Fruit fly (Drosophila melanogaster): Measurements from ENCODE around the gene cact.

cact gene

DNA sequence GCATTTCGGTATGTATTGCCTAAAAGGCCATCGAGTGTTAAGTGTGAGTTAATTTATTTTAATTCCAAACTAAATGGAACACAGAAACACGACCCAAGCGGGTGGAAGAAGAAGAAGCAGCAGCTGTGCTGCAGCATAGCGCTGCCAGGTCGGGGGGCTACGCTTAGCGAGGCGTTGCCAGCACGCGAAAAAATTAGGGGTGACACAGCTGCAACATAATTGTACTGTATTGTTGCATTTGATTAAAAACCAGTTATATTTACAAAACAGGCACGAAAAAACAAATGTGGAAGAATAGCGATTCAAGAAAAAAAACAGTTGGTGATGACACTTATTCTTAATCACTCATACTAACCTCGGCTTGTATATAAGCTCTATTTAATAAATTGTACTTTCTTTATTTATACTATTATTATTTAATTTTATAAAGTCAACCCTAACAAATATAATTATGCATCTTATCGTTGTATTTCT, 24.2 kb upstream of the cact start (continued):
- peak; percentile 70 for TF ChIP-seq CG31224 (GFP tag; IDR thresholded peaks at IDR 0.05)
- TF ChIP-seq Max (GFP tag; optimal IDR thresholded peaks at IDR 0.05) = peak; percentile 63
- TF ChIP-seq Lhr (GFP tag; optimal IDR thresholded peaks at IDR 0.05) = no peak
- no peak for TF ChIP-seq CG7745 (tag; optimal IDR thresholded peaks at IDR 0.05)
- peak; percentile 68 for TF ChIP-seq CG2712 (tag; optimal IDR thresholded peaks at IDR 0.05)
- TF ChIP-seq Bdp1 (GFP tag; optimal IDR thresholded peaks at IDR 0.05) = no peak
- TF ChIP-seq amos (GFP tag; IDR thresholded peaks at IDR 0.05; ENCODE audit: partially characterized antibody) = peak; percentile 72
- peak; percentile 14 to 61 for TF ChIP-seq Pdp1 (GFP tag; optimal IDR thresholded peaks at IDR 0.05)
- TF ChIP-seq Hr39 (optimal IDR thresholded peaks at IDR 0.05) = no peak
- peak; percentile 71 for TF ChIP-seq CG7786 (GFP tag; optimal IDR thresholded peaks at IDR 0.05)
- peak; percentile 30 for TF ChIP-seq Usf (GFP tag; optimal IDR thresholded peaks at IDR 0.05)
- TF ChIP-seq gsb (GFP tag; IDR thresholded peaks at IDR 0.05) = peak; percentile 49
- peak; percentile 78; the same call in 2 of the 4 replicates for TF ChIP-seq Gug (GFP tag; IDR thresholded peaks at IDR 0.05)
- TF ChIP-seq emc (GFP tag; optimal IDR thresholded peaks at IDR 0.05) = no peak
- TF ChIP-seq Optix (GFP tag; IDR thresholded peaks at IDR 0.05) = peak; percentile 74
- 0 out of 3 replicates have a peak, but pooled peaks have one; percentile 55 for TF ChIP-seq hb (GFP tag; IDR thresholded peaks at IDR 0.05; ENCODE audit: partially characterized antibody)
- peak; percentile 71; the same call in 1 of the 2 replicates for TF ChIP-seq CG6272 (GFP tag; IDR thresholded peaks at IDR 0.05)
- TF ChIP-seq CG6654 (GFP tag; optimal IDR thresholded peaks at IDR 0.05) = peak; percentile 15
- peak; percentile 44 for TF ChIP-seq CG12769 (tag; optimal IDR thresholded peaks at IDR 0.05)
- TF ChIP-seq Trl (optimal IDR thresholded peaks at IDR 0.05) = no peak
- peak; percentile 50 for TF ChIP-seq Trl (GFP tag; optimal IDR thresholded peaks at IDR 0.05)
- TF ChIP-seq CG6689 (GFP tag; IDR thresholded peaks at IDR 0.05) = peak; percentile 79
- peak; percentile 10 for TF ChIP-seq salm (tag; optimal IDR thresholded peaks at IDR 0.05)
- peak; percentile 71 for TF ChIP-seq jumu (GFP tag; optimal IDR thresholded peaks at IDR 0.05)
- TF ChIP-seq CG11723 (GFP tag; optimal IDR thresholded peaks at IDR 0.05) = peak; percentile 49
- TF ChIP-seq Xrp1 (GFP tag; IDR thresholded peaks at IDR 0.05) = peak; percentile 64
- TF ChIP-seq Chrac-16 (GFP tag; optimal IDR thresholded peaks at IDR 0.05) = peak; percentile 67
- TF ChIP-seq Tbp (GFP tag; optimal IDR thresholded peaks at IDR 0.05) = no peak
- TF ChIP-seq Lpt (GFP tag; optimal IDR thresholded peaks at IDR 0.05) = no peak
- no peak for TF ChIP-seq tna (GFP tag; IDR thresholded peaks at IDR 0.05; ENCODE audit: partially characterized antibody)
- peak; percentile 72 for TF ChIP-seq esg (GFP tag; conservative IDR thresholded peaks at IDR 0.05)
- no peak for TF ChIP-seq Dip2 (GFP tag; IDR thresholded peaks at IDR 0.05)
- peak; percentile 62; the same call in 1 of the 2 replicates for TF ChIP-seq Lim3 (GFP tag; IDR thresholded peaks at IDR 0.05)
- TF ChIP-seq CG11247 (GFP tag; IDR thresholded peaks at IDR 0.05) = peak; percentile 71
- TF ChIP-seq Six4 (GFP tag; optimal IDR thresholded peaks at IDR 0.05) = no peak
- TF ChIP-seq ERR (GFP tag; optimal IDR thresholded peaks at IDR 0.05) = no peak
- TF ChIP-seq mirr (GFP tag; optimal IDR thresholded peaks at IDR 0.05) = no peak
- peak; percentile 55; the same call in 1 of the 3 replicates for TF ChIP-seq CG11695 (GFP tag; IDR thresholded peaks at IDR 0.05)
- TF ChIP-seq CG7839 (tag; optimal IDR thresholded peaks at IDR 0.05) = peak; percentile 78
- TF ChIP-seq CHES-1-like (GFP tag; optimal IDR thresholded peaks at IDR 0.05) = peak; percentile 40
- peak; percentile 73 for TF ChIP-seq dysf (GFP tag; IDR thresholded peaks at IDR 0.05)
- TF ChIP-seq nerfin-2 (GFP tag; IDR thresholded peaks at IDR 0.05; ENCODE audit: partially characterized antibody) = 0 out of 2 replicates have a peak, but pooled peaks have one; percentile 21
- no peak for TF ChIP-seq CG4360 (GFP tag; IDR thresholded peaks at IDR 0.05)
- peak; percentile 70 for TF ChIP-seq CG2116 (GFP tag; optimal IDR thresholded peaks at IDR 0.05)
- no peak for TF ChIP-seq TFAM (GFP tag; optimal IDR thresholded peaks at IDR 0.05)
- TF ChIP-seq Ptx1 (GFP tag; IDR thresholded peaks at IDR 0.05) = peak; percentile 86
- TF ChIP-seq CG14667 (GFP tag; IDR thresholded peaks at IDR 0.05) = peak; percentile 75; the same call in 1 of the 2 replicates
- no peak for TF ChIP-seq sd (tag; optimal IDR thresholded peaks at IDR 0.05)
- TF ChIP-seq NfI (GFP tag; optimal IDR thresholded peaks at IDR 0.05) = peak; percentile 71
- TF ChIP-seq CG10462 (GFP tag; optimal IDR thresholded peaks at IDR 0.05) = no peak
- TF ChIP-seq abd-A (tag; optimal IDR thresholded peaks at IDR 0.05) = no peak
- TF ChIP-seq CG32772 (GFP tag; IDR thresholded peaks at IDR 0.05) = peak; percentile 68

Data from whole organism, embryonic.